Fruit fly (Drosophila melanogaster): ENCODE measurements around the gene CG7379.
A peak's percentile ranks its signal among the peaks of the same experiment; 100 is the strongest.

Gene CG7379

DNA sequence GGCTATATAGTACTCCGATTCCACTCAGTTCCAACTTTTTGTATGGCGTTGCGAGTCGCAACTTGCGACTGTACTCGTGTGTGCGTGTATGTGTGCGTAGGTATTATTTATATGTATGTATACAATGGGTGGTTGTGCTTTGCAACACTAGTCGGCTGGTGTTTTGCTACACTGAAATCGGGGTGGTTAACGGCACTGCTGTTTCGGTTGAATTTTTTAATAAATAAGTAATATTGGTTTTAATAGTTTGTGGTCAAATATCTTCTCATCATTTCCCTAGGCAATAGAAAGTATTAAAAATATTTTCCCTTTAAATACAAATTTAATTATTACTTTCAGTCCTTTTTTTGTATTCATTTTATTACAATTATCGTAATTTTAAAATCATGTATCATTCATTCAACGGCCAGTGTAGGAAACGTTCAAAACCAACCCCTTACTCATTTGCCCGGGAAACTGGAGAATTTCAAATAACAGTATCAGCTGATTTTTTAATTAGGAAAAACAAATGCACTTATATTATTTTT lies at the start of gene CG7379:
CG7379 (minus strand) TSS at position 94 of the 527 bp plus-strand sequence.
- TF ChIP-seq CG14655 (GFP tag; optimal IDR thresholded peaks at IDR 0.05) (no peak), Pif1A (GFP tag; optimal IDR thresholded peaks at IDR 0.05) (no peak), CG4496 (GFP tag; IDR thresholded peaks at IDR 0.05) (peak; percentile 77), CG10348 (GFP tag; IDR thresholded peaks at IDR 0.05) (no peak), Snoo (tag; optimal IDR thresholded peaks at IDR 0.05) (peak; percentile 82), EcR (GFP tag; optimal IDR thresholded peaks at IDR 0.05) (no peak), rn (GFP tag; IDR thresholded peaks at IDR 0.05) (peak; percentile 47; the same call in 1 of the 2 replicates), CG13204 (GFP tag; optimal IDR thresholded peaks at IDR 0.05) (no peak), D1 (tag; optimal IDR thresholded peaks at IDR 0.05) (no peak), Ets98B (GFP tag; IDR thresholded peaks at IDR 0.05) (peak; percentile 56; the same call in 1 of the 2 replicates), CG17806 (tag; optimal IDR thresholded peaks at IDR 0.05) (peak; percentile 71), CG15710 (tag; optimal IDR thresholded peaks at IDR 0.05) (peak; percentile 68), CG8159 (tag; optimal IDR thresholded peaks at IDR 0.05) (peak; percentile 59), Pif1B (GFP tag; optimal IDR thresholded peaks at IDR 0.05) (peak; percentile 77), CG12605 (GFP tag; IDR thresholded peaks at IDR 0.05) (no peak), CG9948 (tag; optimal IDR thresholded peaks at IDR 0.05) (peak; percentile 26), CG8301 (tag; optimal IDR thresholded peaks at IDR 0.05) (no peak), gl (tag; optimal IDR thresholded peaks at IDR 0.05) (peak; percentile 16), CG34367 (tag; optimal IDR thresholded peaks at IDR 0.05) (peak; percentile 52), fd96Ca (GFP tag; IDR thresholded peaks at IDR 0.05) (peak; percentile 49; the same call in 2 of the 3 replicates), CG32121 (GFP tag; IDR thresholded peaks at IDR 0.05) (0 out of 2 replicates have a peak, but pooled peaks have one; percentile 39)

DNA sequence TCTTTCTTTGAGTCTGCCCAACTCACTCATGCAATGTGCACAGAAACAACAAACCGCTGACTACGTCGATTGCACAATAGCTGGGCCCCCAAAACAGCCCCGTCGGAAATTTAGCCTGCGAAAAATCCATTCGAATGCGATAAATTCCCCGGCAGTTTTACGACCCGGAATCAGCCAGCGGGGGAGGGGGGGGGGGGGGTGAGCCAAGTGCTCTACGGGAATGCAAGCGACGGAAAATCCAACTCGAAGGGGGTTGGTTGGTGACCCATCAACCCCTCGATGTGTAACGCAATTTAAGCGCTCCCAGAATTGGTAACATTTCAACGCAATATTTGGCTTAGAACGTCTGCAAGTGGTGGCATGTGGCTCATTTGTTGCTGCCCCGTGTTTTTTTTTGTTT lies 48.9 kb upstream of the CG7379 start:
- no peak for TF ChIP-seq CG15710 (tag; optimal IDR thresholded peaks at IDR 0.05)
- TF ChIP-seq CG12605 (GFP tag; IDR thresholded peaks at IDR 0.05) = no peak
- TF ChIP-seq CG4496 (GFP tag; IDR thresholded peaks at IDR 0.05) = no peak
- TF ChIP-seq CG17806 (tag; optimal IDR thresholded peaks at IDR 0.05) = no peak
- no peak for TF ChIP-seq CG13204 (GFP tag; optimal IDR thresholded peaks at IDR 0.05)
- TF ChIP-seq CG8159 (tag; optimal IDR thresholded peaks at IDR 0.05) = no peak
- no peak for TF ChIP-seq CG10348 (GFP tag; IDR thresholded peaks at IDR 0.05)
- no peak for TF ChIP-seq EcR (GFP tag; optimal IDR thresholded peaks at IDR 0.05)
- no peak for TF ChIP-seq CG8301 (tag; optimal IDR thresholded peaks at IDR 0.05)
- TF ChIP-seq CG14655 (GFP tag; optimal IDR thresholded peaks at IDR 0.05) = no peak
- no peak for TF ChIP-seq Pif1B (GFP tag; optimal IDR thresholded peaks at IDR 0.05)
- TF ChIP-seq gl (tag; optimal IDR thresholded peaks at IDR 0.05) = no peak
- TF ChIP-seq CG9948 (tag; optimal IDR thresholded peaks at IDR 0.05) = no peak
- TF ChIP-seq fd96Ca (GFP tag; IDR thresholded peaks at IDR 0.05) = no peak
- no peak for TF ChIP-seq Pif1A (GFP tag; optimal IDR thresholded peaks at IDR 0.05)
- TF ChIP-seq D1 (tag; optimal IDR thresholded peaks at IDR 0.05) = no peak
- TF ChIP-seq rn (GFP tag; IDR thresholded peaks at IDR 0.05) = no peak
- no peak for TF ChIP-seq CG34367 (tag; optimal IDR thresholded peaks at IDR 0.05)
- TF ChIP-seq CG32121 (GFP tag; IDR thresholded peaks at IDR 0.05) = no peak
- TF ChIP-seq Snoo (tag; optimal IDR thresholded peaks at IDR 0.05) = no peak

DNA sequence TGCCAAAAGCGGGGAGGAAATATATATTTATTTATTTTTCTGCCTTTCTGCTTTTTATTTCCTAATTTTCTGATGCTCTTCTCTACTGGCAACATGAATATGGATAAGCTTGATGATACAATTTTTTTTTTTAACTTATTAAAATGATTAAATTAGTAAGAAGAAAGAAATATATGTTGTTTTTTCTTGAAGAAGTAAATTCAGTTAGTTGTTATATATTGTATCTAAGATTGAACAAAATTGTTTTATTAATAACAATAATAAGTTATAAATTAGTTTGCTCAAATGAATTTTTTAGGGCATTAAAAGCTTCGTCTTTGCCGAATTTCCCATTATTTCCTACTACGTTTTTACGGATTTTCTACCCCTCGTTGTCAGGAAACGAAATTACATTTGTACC lies 32.4 kb upstream of the CG7379 start:
- TF ChIP-seq CG12605 (GFP tag; IDR thresholded peaks at IDR 0.05) (no peak), CG15710 (tag; optimal IDR thresholded peaks at IDR 0.05) (no peak), Pif1A (GFP tag; optimal IDR thresholded peaks at IDR 0.05) (no peak), CG17806 (tag; optimal IDR thresholded peaks at IDR 0.05) (no peak), CG10348 (GFP tag; IDR thresholded peaks at IDR 0.05) (no peak), CG4496 (GFP tag; IDR thresholded peaks at IDR 0.05) (no peak), CG14655 (GFP tag; optimal IDR thresholded peaks at IDR 0.05) (no peak), rn (GFP tag; IDR thresholded peaks at IDR 0.05) (no peak), CG8301 (tag; optimal IDR thresholded peaks at IDR 0.05) (no peak), D1 (tag; optimal IDR thresholded peaks at IDR 0.05) (no peak), Pif1B (GFP tag; optimal IDR thresholded peaks at IDR 0.05) (no peak), CG8159 (tag; optimal IDR thresholded peaks at IDR 0.05) (no peak), Ets98B (GFP tag; IDR thresholded peaks at IDR 0.05) (no peak), gl (tag; optimal IDR thresholded peaks at IDR 0.05) (no peak), CG9948 (tag; optimal IDR thresholded peaks at IDR 0.05) (no peak)

DNA sequence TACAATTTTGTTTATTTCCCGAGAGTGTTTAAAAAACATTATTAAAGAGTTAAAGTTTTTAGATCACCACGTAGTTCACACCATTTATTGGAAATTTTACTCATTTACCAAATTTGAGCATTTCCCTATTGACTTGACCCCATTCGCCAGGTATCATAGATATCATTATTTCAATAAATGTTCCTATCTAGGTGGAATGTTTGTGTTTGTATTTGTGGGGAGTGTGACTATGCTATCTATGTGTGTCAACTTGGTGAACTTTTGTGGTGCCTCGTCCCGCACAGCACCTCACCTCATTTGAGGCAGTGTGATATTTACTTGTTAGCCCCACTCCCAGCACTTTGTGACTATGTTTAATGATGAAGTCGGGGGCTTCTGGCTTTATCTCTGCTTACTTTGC lies 30.5 kb upstream of the CG7379 start:
- no peak for TF ChIP-seq CG9948 (tag; optimal IDR thresholded peaks at IDR 0.05)
- TF ChIP-seq Ets98B (GFP tag; IDR thresholded peaks at IDR 0.05) = no peak
- TF ChIP-seq CG4496 (GFP tag; IDR thresholded peaks at IDR 0.05) = no peak
- no peak for TF ChIP-seq Snoo (tag; optimal IDR thresholded peaks at IDR 0.05)
- TF ChIP-seq CG13204 (GFP tag; optimal IDR thresholded peaks at IDR 0.05) = no peak
- no peak for TF ChIP-seq CG8159 (tag; optimal IDR thresholded peaks at IDR 0.05)
- no peak for TF ChIP-seq CG14655 (GFP tag; optimal IDR thresholded peaks at IDR 0.05)
- no peak for TF ChIP-seq EcR (GFP tag; optimal IDR thresholded peaks at IDR 0.05)
- TF ChIP-seq Pif1B (GFP tag; optimal IDR thresholded peaks at IDR 0.05) = no peak
- no peak for TF ChIP-seq CG12605 (GFP tag; IDR thresholded peaks at IDR 0.05)
- no peak for TF ChIP-seq Pif1A (GFP tag; optimal IDR thresholded peaks at IDR 0.05)
- no peak for TF ChIP-seq CG15710 (tag; optimal IDR thresholded peaks at IDR 0.05)
- no peak for TF ChIP-seq rn (GFP tag; IDR thresholded peaks at IDR 0.05)
- TF ChIP-seq gl (tag; optimal IDR thresholded peaks at IDR 0.05) = no peak
- no peak for TF ChIP-seq CG34367 (tag; optimal IDR thresholded peaks at IDR 0.05)
- TF ChIP-seq CG10348 (GFP tag; IDR thresholded peaks at IDR 0.05) = no peak
- TF ChIP-seq CG32121 (GFP tag; IDR thresholded peaks at IDR 0.05) = no peak
- TF ChIP-seq CG17806 (tag; optimal IDR thresholded peaks at IDR 0.05) = no peak

DNA sequence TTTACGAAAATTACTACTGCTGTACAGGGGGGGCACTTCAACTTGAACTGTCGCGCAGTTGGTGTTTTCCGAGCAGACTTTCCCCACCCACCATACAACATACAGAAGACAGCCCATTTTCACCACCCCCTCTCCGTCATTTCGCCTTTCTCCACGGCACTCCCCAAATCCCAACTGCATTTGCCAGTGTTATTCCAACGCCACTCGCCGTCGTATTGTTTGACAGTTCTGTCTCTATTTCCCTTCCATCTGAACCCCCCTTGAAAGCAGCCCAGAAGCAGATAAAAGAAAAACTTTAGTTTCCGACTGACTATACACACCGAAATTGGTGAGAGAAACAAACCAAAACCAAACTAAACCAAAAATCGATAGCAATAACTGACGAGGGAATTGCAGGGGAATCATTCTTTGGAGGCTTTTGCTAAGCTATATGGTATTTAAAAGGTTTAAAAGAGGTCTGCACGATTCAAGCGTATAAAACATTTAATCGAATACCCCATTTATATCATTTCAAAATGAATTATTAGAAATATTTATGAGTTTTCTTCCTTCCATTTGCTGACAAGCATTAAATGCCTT lies 29.0 kb upstream of the CG7379 start:
- TF ChIP-seq CG9948 (tag; optimal IDR thresholded peaks at IDR 0.05) = no peak
- no peak for TF ChIP-seq D1 (tag; optimal IDR thresholded peaks at IDR 0.05)
- TF ChIP-seq Pif1B (GFP tag; optimal IDR thresholded peaks at IDR 0.05) = no peak
- TF ChIP-seq rn (GFP tag; IDR thresholded peaks at IDR 0.05) = no peak
- TF ChIP-seq CG8301 (tag; optimal IDR thresholded peaks at IDR 0.05) = no peak
- TF ChIP-seq CG15710 (tag; optimal IDR thresholded peaks at IDR 0.05) = no peak
- no peak for TF ChIP-seq Pif1A (GFP tag; optimal IDR thresholded peaks at IDR 0.05)
- no peak for TF ChIP-seq CG34367 (tag; optimal IDR thresholded peaks at IDR 0.05)
- TF ChIP-seq EcR (GFP tag; optimal IDR thresholded peaks at IDR 0.05) = no peak
- no peak for TF ChIP-seq CG4496 (GFP tag; IDR thresholded peaks at IDR 0.05)
- no peak for TF ChIP-seq CG12605 (GFP tag; IDR thresholded peaks at IDR 0.05)

All from whole organism, pupa.